Worm (Caenorhabditis elegans): ENCODE results near the gene dhps-1.

Gene dhps-1

ce11 chrII:12006575-12007098, 13.8 kb downstream of the dhps-1 start, which contains the start of gene mcm-2:
Gene mcm-2, minus strand, starts transcription at chrII:12006625.
- no peak for TF ChIP-seq egl-5 (tag; optimal IDR thresholded peaks at IDR 0.05)
- TF ChIP-seq snpc-4 (tag; optimal IDR thresholded peaks at IDR 0.05): peak; percentile 14
- no peak for TF ChIP-seq lsy-12 (tag; optimal IDR thresholded peaks at IDR 0.05)
- no peak for TF ChIP-seq nhr-43 (tag; optimal IDR thresholded peaks at IDR 0.05; ENCODE audit: poor library complexity, severe bottlenecking)
- TF ChIP-seq elt-1 (tag; optimal IDR thresholded peaks at IDR 0.05): peak; percentile 31
- TF ChIP-seq egl-27 (tag; optimal IDR thresholded peaks at IDR 0.05): no peak
- TF ChIP-seq zag-1 (tag; optimal IDR thresholded peaks at IDR 0.05): no peak
- no peak for TF ChIP-seq nhr-12 (tag; optimal IDR thresholded peaks at IDR 0.05)
- no peak for TF ChIP-seq tbx-2 (tag; optimal IDR thresholded peaks at IDR 0.05)
- no peak for TF ChIP-seq nhr-76 (tag; optimal IDR thresholded peaks at IDR 0.05)
- TF ChIP-seq ztf-11 (tag; optimal IDR thresholded peaks at IDR 0.05): no peak
- TF ChIP-seq ceh-82 (tag; optimal IDR thresholded peaks at IDR 0.05): no peak
- no peak for TF ChIP-seq skn-1 (tag; optimal IDR thresholded peaks at IDR 0.05)
- TF ChIP-seq ceh-9 (tag; optimal IDR thresholded peaks at IDR 0.05): no peak
- TF ChIP-seq mml-1 (tag; optimal IDR thresholded peaks at IDR 0.05): no peak
- no peak for TF ChIP-seq ceh-28 (tag; optimal IDR thresholded peaks at IDR 0.05)
- peak; percentile 15 for TF ChIP-seq nhr-77 (tag; optimal IDR thresholded peaks at IDR 0.05)
- no peak for TF ChIP-seq mdl-1 (tag; optimal IDR thresholded peaks at IDR 0.05)
- no peak for TF ChIP-seq daf-12 (tag; optimal IDR thresholded peaks at IDR 0.05)
- peak; percentile 33 for TF ChIP-seq elt-2 (tag; optimal IDR thresholded peaks at IDR 0.05)
- TF ChIP-seq lin-15B (tag; optimal IDR thresholded peaks at IDR 0.05): peak; percentile 81
- no peak for TF ChIP-seq jun-1 (tag; optimal IDR thresholded peaks at IDR 0.05)
- peak; percentile 25 for TF ChIP-seq nhr-23 (tag; optimal IDR thresholded peaks at IDR 0.05)
- no peak for TF ChIP-seq nhr-67 (tag; optimal IDR thresholded peaks at IDR 0.05)
- no peak for TF ChIP-seq fos-1 (tag; optimal IDR thresholded peaks at IDR 0.05)
- TF ChIP-seq nhr-28 (tag; optimal IDR thresholded peaks at IDR 0.05): no peak
- no peak for TF ChIP-seq hmg-11 (tag; optimal IDR thresholded peaks at IDR 0.05)
- TF ChIP-seq R02D3.7 (tag; optimal IDR thresholded peaks at IDR 0.05): peak; percentile 19
- no peak for TF ChIP-seq unc-39 (tag; optimal IDR thresholded peaks at IDR 0.05)
- peak; percentile 67 for TF ChIP-seq pha-4 (tag; optimal IDR thresholded peaks at IDR 0.05)

- no peak for TF ChIP-seq skn-1 (tag; optimal IDR thresholded peaks at IDR 0.05)
- no peak for TF ChIP-seq mdl-1 (tag; optimal IDR thresholded peaks at IDR 0.05)
- TF ChIP-seq nhr-25 (tag; optimal IDR thresholded peaks at IDR 0.05): no peak
- TF ChIP-seq pqm-1 (tag; optimal IDR thresholded peaks at IDR 0.05): no peak
- TF ChIP-seq ceh-9 (tag; optimal IDR thresholded peaks at IDR 0.05): no peak
- TF ChIP-seq sea-2 (GFP tag; optimal IDR thresholded peaks at IDR 0.05): no peak
- TF ChIP-seq hmg-11 (tag; optimal IDR thresholded peaks at IDR 0.05): no peak
- no peak for TF ChIP-seq fkh-10 (GFP tag; optimal IDR thresholded peaks at IDR 0.05)
- TF ChIP-seq nhr-12 (tag; optimal IDR thresholded peaks at IDR 0.05): no peak
- no peak for TF ChIP-seq eor-1 (tag; optimal IDR thresholded peaks at IDR 0.05)
- TF ChIP-seq nhr-67 (tag; optimal IDR thresholded peaks at IDR 0.05): no peak
- TF ChIP-seq nhr-77 (tag; optimal IDR thresholded peaks at IDR 0.05): no peak
- no peak for TF ChIP-seq fos-1 (tag; optimal IDR thresholded peaks at IDR 0.05)
- TF ChIP-seq nhr-23 (tag; optimal IDR thresholded peaks at IDR 0.05): no peak
- TF ChIP-seq ceh-16 (tag; optimal IDR thresholded peaks at IDR 0.05): no peak
- no peak for TF ChIP-seq nhr-76 (tag; optimal IDR thresholded peaks at IDR 0.05)
- no peak for TF ChIP-seq ama-1 (optimal IDR thresholded peaks at IDR 0.05)
- TF ChIP-seq jun-1 (tag; optimal IDR thresholded peaks at IDR 0.05): no peak
- TF ChIP-seq nhr-28 (tag; optimal IDR thresholded peaks at IDR 0.05): no peak
Measured at ce11 chrII:12008772-12009171, 16.0 kb downstream of the dhps-1 start, which contains the start of gene glb-29. Gene glb-29, plus strand, starts transcription at chrII:12009072.

DNA sequence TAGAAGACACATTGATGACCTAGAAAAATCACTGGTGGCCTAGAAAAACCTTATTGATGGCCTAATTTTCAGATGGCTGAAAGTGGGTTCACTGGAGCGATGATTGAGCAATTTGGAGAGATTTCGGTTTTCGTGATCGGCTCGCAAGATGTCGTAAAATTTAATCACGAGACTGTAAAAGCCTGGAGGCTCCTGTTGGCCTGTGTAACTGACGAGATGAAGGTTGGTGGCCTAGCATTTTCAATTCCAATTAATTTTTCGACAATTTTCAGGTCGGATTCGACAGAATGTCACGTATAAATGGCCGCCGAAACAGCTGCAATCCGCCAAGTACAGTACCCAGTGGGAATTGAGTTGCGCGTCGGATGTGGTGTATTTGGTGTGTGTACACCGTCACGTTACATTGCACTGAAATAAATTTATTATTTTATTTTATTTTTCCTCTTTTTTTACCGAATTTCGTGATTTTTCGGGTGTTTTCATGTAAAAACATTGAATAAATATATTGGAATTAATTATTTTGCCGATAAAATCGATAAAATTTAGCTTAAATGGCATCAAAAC, 30.6 kb downstream of the dhps-1 start, which contains the start of gene Y17G7B.12:
Gene Y17G7B.12 (plus strand): TSS at position 547 of the 564 bp plus-strand sequence.
- TF ChIP-seq nfya-1 (tag; optimal IDR thresholded peaks at IDR 0.05; ENCODE audit: insufficient read depth) (peak; percentile 15), ztf-11 (tag; optimal IDR thresholded peaks at IDR 0.05) (no peak), lin-15B (tag; optimal IDR thresholded peaks at IDR 0.05) (peak; percentile 4), daf-12 (tag; optimal IDR thresholded peaks at IDR 0.05) (no peak), ceh-16 (tag; optimal IDR thresholded peaks at IDR 0.05) (no peak), pha-4 (tag; optimal IDR thresholded peaks at IDR 0.05) (peak; percentile 10), nhr-67 (tag; optimal IDR thresholded peaks at IDR 0.05) (no peak), pqm-1 (tag; optimal IDR thresholded peaks at IDR 0.05) (no peak), nhr-23 (tag; optimal IDR thresholded peaks at IDR 0.05) (no peak), hmg-11 (tag; optimal IDR thresholded peaks at IDR 0.05) (peak; percentile 34), nhr-12 (tag; optimal IDR thresholded peaks at IDR 0.05) (no peak), egl-27 (tag; optimal IDR thresholded peaks at IDR 0.05) (no peak)

Measured in whole organism, L3 larva.